Worm (Caenorhabditis elegans) whole organism, L4 larva: ENCODE data around the gene pqn-29.

Experiments
- F49E8.2 ChIP-seq: sonication (generic microtip); optimal IDR thresholded peaks from 2 replicates; lab custom pipeline; 2016; ENCODE audit warnings: missing compliant biosample characterization, mild to moderate bottlenecking, missing genetic modification characterization, borderline replicate concordance
- Y48G9A.11 ChIP-seq: fragments of 200-800 bp; sonication (Bioruptor generic); IDR thresholded peaks from 2 replicates; pipeline ENCODE4 v1.3.6; 2022; ENCODE audit warnings: missing genetic modification reagents, missing genetic modification characterization, missing compliant biosample characterization
- Y5F2A.4 ChIP-seq: fragments of 200-800 bp; sonication (Bioruptor generic); optimal IDR thresholded peaks from 2 replicates; lab custom pipeline; 2018; ENCODE audit warnings: mild to moderate bottlenecking, missing genetic modification characterization, missing compliant biosample characterization
- ZK337.2 ChIP-seq: fragments of 200-800 bp; sonication (Bioruptor generic); IDR thresholded peaks from 2 replicates; pipeline ENCODE4 v1.3.6; 2022; ENCODE audit warnings: missing genetic modification reagents, missing genetic modification characterization, missing compliant biosample characterization
- arid-1 ChIP-seq: fragments of 200-800 bp; sonication (Bioruptor generic); conservative IDR thresholded peaks from 2 replicates; pipeline ENCODE4 v1.3.6; 2022; ENCODE audit warnings: missing genetic modification reagents, missing genetic modification characterization, missing compliant biosample characterization
- ceh-28 ChIP-seq: fragments of 150-350 bp; optimal IDR thresholded peaks from 2 replicates; lab custom pipeline; 2014; ENCODE audit warnings: missing biosample characterization, missing genetic modification reagents, missing genetic modification characterization
- ceh-44 ChIP-seq: fragments of 200-800 bp; sonication (Bioruptor generic); IDR thresholded peaks from 2 replicates; pipeline ENCODE4 v1.3.6; 2022; ENCODE audit warnings: missing genetic modification reagents, missing genetic modification characterization, missing compliant biosample characterization
- fkh-10 ChIP-seq: fragments of 150-350 bp; optimal IDR thresholded peaks from 2 replicates; lab custom pipeline; 2014; ENCODE audit warnings: missing biosample characterization, missing genetic modification reagents, missing genetic modification characterization
- hmg-1.1 ChIP-seq: fragments of 200-800 bp; sonication (Bioruptor generic); IDR thresholded peaks from 2 replicates; pipeline ENCODE4 v1.3.6; 2022; ENCODE audit warnings: missing genetic modification reagents, missing genetic modification characterization, missing compliant biosample characterization
- lin-38 ChIP-seq: fragments of 200-800 bp; sonication (Bioruptor generic); IDR thresholded peaks from 2 replicates; pipeline ENCODE4 v1.3.6; 2022; ENCODE audit warnings: missing genetic modification reagents, missing genetic modification characterization, missing compliant biosample characterization
- madf-9 ChIP-seq: fragments of 200-800 bp; sonication (Bioruptor generic); conservative IDR thresholded peaks from 2 replicates; pipeline ENCODE4 v1.3.6; 2022; ENCODE audit warnings: missing genetic modification reagents, missing genetic modification characterization, missing compliant biosample characterization
- mes-2 ChIP-seq: sonication (generic microtip); optimal IDR thresholded peaks from 2 replicates; lab custom pipeline; 2016; ENCODE audit warnings: missing genotype, mild to moderate bottlenecking, missing genetic modification characterization, missing compliant biosample characterization; ENCODE audit not compliant: poor library complexity, severe bottlenecking
- nhr-11 ChIP-seq: fragments of 150-350 bp; optimal IDR thresholded peaks from 2 replicates; lab custom pipeline; 2014; ENCODE audit warnings: missing biosample characterization, missing genetic modification characterization
- nhr-237 ChIP-seq: sonication (generic microtip); optimal IDR thresholded peaks from 2 replicates; lab custom pipeline; 2017; ENCODE audit warnings: missing biosample characterization, missing genetic modification characterization
- nhr-48 ChIP-seq: sonication (generic microtip); optimal IDR thresholded peaks from 2 replicates; lab custom pipeline; 2016; ENCODE audit warnings: mild to moderate bottlenecking, missing genetic modification characterization, missing compliant biosample characterization
- pha-4 ChIP-seq, 2 experiments: fragments of 150-350 bp in 1 of 2; fragments of 200-800 bp in 1 of 2; sonication (Bioruptor generic) in 1 of 2; IDR thresholded peaks in 1 of 2; optimal IDR thresholded peaks in 1 of 2; 2 replicates each; pipeline versions ENCODE4 v1.3.6 to Lab custom; 2014 to 2022; ENCODE audit warnings: missing genetic modification characterization in 2 of 2, missing genetic modification reagents in 2 of 2, missing biosample characterization in 1 of 2, missing compliant biosample characterization in 1 of 2
- rbr-2 ChIP-seq: sonication (generic microtip); optimal IDR thresholded peaks from 2 replicates; lab custom pipeline; 2016; ENCODE audit warnings: missing genotype, missing genetic modification characterization, missing compliant biosample characterization
- set-16 ChIP-seq: fragments of 200-800 bp; sonication (Bioruptor generic); IDR thresholded peaks from 2 replicates; pipeline ENCODE4 v1.3.6; 2022; ENCODE audit warnings: missing genetic modification reagents, missing genetic modification characterization, missing compliant biosample characterization
- snpc-4 ChIP-seq: fragments of 150-350 bp; optimal IDR thresholded peaks from 2 replicates; lab custom pipeline; 2014; ENCODE audit warnings: missing biosample characterization, missing genetic modification characterization
- unc-62 ChIP-seq, 3 experiments: fragments of 150-350 bp in 1 of 3; sonication (generic microtip); optimal IDR thresholded peaks in 2 of 3; peaks in 1 of 3; 1 replicate in 1 of 3; 2 replicates in 2 of 3; lab custom pipeline; 2014 to 2017; ENCODE audit warnings: missing biosample characterization in 3 of 3, missing genetic modification characterization in 3 of 3, missing genetic modification reagents in 3 of 3, missing genotype in 1 of 3
- vab-7 ChIP-seq: fragments of 200-800 bp; sonication (Bioruptor generic); IDR thresholded peaks from 2 replicates; pipeline ENCODE4 v1.3.6; 2022; ENCODE audit warnings: missing genetic modification reagents, missing genetic modification characterization, missing compliant biosample characterization
- ztf-11 ChIP-seq: fragments of 150-350 bp; optimal IDR thresholded peaks from 2 replicates; lab custom pipeline; 2014; ENCODE audit warnings: missing biosample characterization, missing genetic modification characterization

The pqn-29 gene

ce11 chrIII:4595771-4596227 lies 50.3 kb downstream of the pqn-29 start, which contains the start of gene asb-1:
TSS of gene asb-1 (minus strand) at chrIII:4595821.
- TF ChIP-seq hmg-1.1 (GFP tag; lab: Robert Waterston, UW) (no peak), vab-7 (GFP tag; lab: Robert Waterston, UW) (no peak), snpc-4 (tag; lab: Kevin White, UChicago) (no peak), mes-2 (tag; lab: Kevin White, UChicago) (peak; percentile 28), fkh-10 (GFP tag; lab: Kevin White, UChicago) (no peak), Y48G9A.11 (0 out of 2 replicates have a peak, but pooled peaks have one; percentile 51), ceh-28 (tag; lab: Kevin White, UChicago) (no peak), F49E8.2 (tag; lab: Kevin White, UChicago) (peak; percentile 6), lin-38 (GFP tag; lab: Robert Waterston, UW) (peak; percentile 33; the same call in 1 of the 2 replicates)

ce11 chrIII:4594762-4595523 lies 51.2 kb downstream of the pqn-29 start:
- TF ChIP-seq arid-1 (GFP tag; lab: Robert Waterston, UW) (no peak), pha-4 (GFP tag; IDR thresholded peaks at IDR 0.05; lab: Robert Waterston, UW) (no peak), pha-4 (tag; optimal IDR thresholded peaks at IDR 0.05; lab: Kevin White, UChicago) (no peak), hmg-1.1 (GFP tag; lab: Robert Waterston, UW) (0 out of 2 replicates have a peak, but pooled peaks have one; percentile 14), unc-62 (GFP tag; optimal IDR thresholded peaks at IDR 0.05 in 1 of 2; lab: Kevin White, UChicago) (peak in 1 of 2 experiments; percentile 95), unc-62 (tag; optimal IDR thresholded peaks at IDR 0.05; lab: Kevin White, UChicago) (no peak), nhr-48 (tag; lab: Kevin White, UChicago) (no peak), madf-9 (GFP tag; lab: Robert Waterston, UW) (no peak)

DNA sequence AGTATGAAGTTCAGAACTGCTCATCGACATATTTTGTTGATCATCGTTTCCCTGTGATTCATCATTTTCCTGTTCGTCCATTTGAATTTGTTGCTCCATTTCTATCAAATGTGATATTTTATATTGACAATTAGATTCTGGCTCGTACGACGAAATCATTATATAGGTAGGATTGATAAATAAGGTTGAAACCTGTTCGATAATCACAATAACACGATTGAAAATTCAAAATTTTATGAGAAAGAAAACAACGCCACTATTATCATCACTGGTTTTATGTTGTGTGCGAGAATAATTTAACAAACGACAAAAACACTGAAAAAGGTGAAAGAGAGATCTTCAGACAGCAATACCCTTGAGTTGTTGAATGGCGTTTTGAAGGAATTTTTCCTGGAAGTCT lies 51.8 kb downstream of the pqn-29 start, which contains the start of gene apc-11:
apc-11 (minus strand) TSS at position 101 of the 400 bp plus-strand sequence.
- TF ChIP-seq rbr-2 (tag; lab: Kevin White, UChicago) (no peak), set-16 (no peak), ceh-44 (GFP tag; lab: Robert Waterston, UW) (no peak), Y5F2A.4 (GFP tag; lab: Kevin White, UChicago) (no peak), ZK337.2 (GFP tag; lab: Robert Waterston, UW) (no peak), nhr-11 (tag; lab: Kevin White, UChicago) (no peak), ztf-11 (tag; lab: Kevin White, UChicago) (no peak), nhr-237 (tag; lab: Kevin White, UChicago) (no peak)
